Fruit fly (Drosophila melanogaster): ENCODE measurements around the gene CG5172.
A peak's percentile ranks its signal among the peaks of the same experiment; 100 is the strongest.

Gene CG5172

dm6 chrX:17187495-17187894 is 33.7 kb upstream of the CG5172 start:
- TF ChIP-seq CG34367 (tag; optimal IDR thresholded peaks at IDR 0.05) (no peak), Snoo (tag; optimal IDR thresholded peaks at IDR 0.05) (no peak), CG12605 (GFP tag; IDR thresholded peaks at IDR 0.05) (0 out of 2 replicates have a peak, but pooled peaks have one; percentile 36), CG17806 (tag; optimal IDR thresholded peaks at IDR 0.05) (peak; percentile 20), Ets98B (GFP tag; IDR thresholded peaks at IDR 0.05) (peak; percentile 54), fd96Ca (GFP tag; IDR thresholded peaks at IDR 0.05) (0 out of 3 replicates have a peak, but pooled peaks have one; percentile 28), CG4496 (GFP tag; IDR thresholded peaks at IDR 0.05) (peak; percentile 73), CG15710 (tag; optimal IDR thresholded peaks at IDR 0.05) (no peak), Pif1B (GFP tag; optimal IDR thresholded peaks at IDR 0.05) (peak; percentile 2), CG8301 (tag; optimal IDR thresholded peaks at IDR 0.05) (peak; percentile 20), Pif1A (GFP tag; optimal IDR thresholded peaks at IDR 0.05) (peak; percentile 30), CG14655 (GFP tag; optimal IDR thresholded peaks at IDR 0.05) (peak; percentile 12), CG13204 (GFP tag; optimal IDR thresholded peaks at IDR 0.05) (no peak), CG32121 (GFP tag; IDR thresholded peaks at IDR 0.05) (peak; percentile 57; the same call in 1 of the 2 replicates), EcR (GFP tag; optimal IDR thresholded peaks at IDR 0.05) (no peak), CG9948 (tag; optimal IDR thresholded peaks at IDR 0.05) (peak; percentile 4)

- TF ChIP-seq Pif1B (GFP tag; optimal IDR thresholded peaks at IDR 0.05) (no peak), CG13204 (GFP tag; optimal IDR thresholded peaks at IDR 0.05) (no peak)
Observed at dm6 chrX:17188167-17188566, 33.1 kb upstream of the CG5172 start.

- TF ChIP-seq Snoo (tag; optimal IDR thresholded peaks at IDR 0.05) (no peak), CG13204 (GFP tag; optimal IDR thresholded peaks at IDR 0.05) (no peak), rn (GFP tag; IDR thresholded peaks at IDR 0.05) (no peak), CG17806 (tag; optimal IDR thresholded peaks at IDR 0.05) (no peak), CG15710 (tag; optimal IDR thresholded peaks at IDR 0.05) (no peak), CG8159 (tag; optimal IDR thresholded peaks at IDR 0.05) (no peak), CG32121 (GFP tag; IDR thresholded peaks at IDR 0.05) (no peak), fd96Ca (GFP tag; IDR thresholded peaks at IDR 0.05) (no peak), D1 (tag; optimal IDR thresholded peaks at IDR 0.05) (no peak), CG9948 (tag; optimal IDR thresholded peaks at IDR 0.05) (no peak), CG12605 (GFP tag; IDR thresholded peaks at IDR 0.05) (no peak), CG8301 (tag; optimal IDR thresholded peaks at IDR 0.05) (no peak), gl (tag; optimal IDR thresholded peaks at IDR 0.05) (no peak), CG4496 (GFP tag; IDR thresholded peaks at IDR 0.05) (no peak)
Observed at dm6 chrX:17202498-17203162, 18.6 kb upstream of the CG5172 start, which contains the start of the genes TTLL1A and CG5070. Gene TTLL1A, minus strand, starts transcription at chrX:17202598. Gene CG5070, plus strand, starts transcription at chrX:17203112.

- TF ChIP-seq CG12605 (GFP tag; IDR thresholded peaks at IDR 0.05): no peak
- no peak for TF ChIP-seq CG34367 (tag; optimal IDR thresholded peaks at IDR 0.05)
- TF ChIP-seq CG9948 (tag; optimal IDR thresholded peaks at IDR 0.05): no peak
- no peak for TF ChIP-seq Ets98B (GFP tag; IDR thresholded peaks at IDR 0.05)
- no peak for TF ChIP-seq Snoo (tag; optimal IDR thresholded peaks at IDR 0.05)
- no peak for TF ChIP-seq gl (tag; optimal IDR thresholded peaks at IDR 0.05)
- TF ChIP-seq Pif1A (GFP tag; optimal IDR thresholded peaks at IDR 0.05): no peak
- TF ChIP-seq D1 (tag; optimal IDR thresholded peaks at IDR 0.05): no peak
- no peak for TF ChIP-seq CG8301 (tag; optimal IDR thresholded peaks at IDR 0.05)
- TF ChIP-seq CG4496 (GFP tag; IDR thresholded peaks at IDR 0.05): no peak
- TF ChIP-seq rn (GFP tag; IDR thresholded peaks at IDR 0.05): no peak
- TF ChIP-seq EcR (GFP tag; optimal IDR thresholded peaks at IDR 0.05): no peak
- TF ChIP-seq CG32121 (GFP tag; IDR thresholded peaks at IDR 0.05): no peak
- no peak for TF ChIP-seq fd96Ca (GFP tag; IDR thresholded peaks at IDR 0.05)
- TF ChIP-seq CG14655 (GFP tag; optimal IDR thresholded peaks at IDR 0.05): no peak
- TF ChIP-seq CG15710 (tag; optimal IDR thresholded peaks at IDR 0.05): no peak
- TF ChIP-seq Pif1B (GFP tag; optimal IDR thresholded peaks at IDR 0.05): no peak
- no peak for TF ChIP-seq CG8159 (tag; optimal IDR thresholded peaks at IDR 0.05)
Observed at dm6 chrX:17205028-17205427, 16.2 kb upstream of the CG5172 start.

- TF ChIP-seq CG4496 (GFP tag; IDR thresholded peaks at IDR 0.05): no peak
- TF ChIP-seq CG32121 (GFP tag; IDR thresholded peaks at IDR 0.05): no peak
- TF ChIP-seq D1 (tag; optimal IDR thresholded peaks at IDR 0.05): no peak
- TF ChIP-seq fd96Ca (GFP tag; IDR thresholded peaks at IDR 0.05): no peak
- TF ChIP-seq Ets98B (GFP tag; IDR thresholded peaks at IDR 0.05): no peak
- no peak for TF ChIP-seq CG10348 (GFP tag; IDR thresholded peaks at IDR 0.05)
- TF ChIP-seq CG12605 (GFP tag; IDR thresholded peaks at IDR 0.05): no peak
- TF ChIP-seq CG17806 (tag; optimal IDR thresholded peaks at IDR 0.05): no peak
- TF ChIP-seq rn (GFP tag; IDR thresholded peaks at IDR 0.05): no peak
Observed at dm6 chrX:17206046-17206445, 15.2 kb upstream of the CG5172 start, which contains the start of gene CG32564. Gene CG32564, plus strand, starts transcription at chrX:17206407.

dm6 chrX:17207865-17208486 is 13.3 kb upstream of the CG5172 start, which contains the start of gene CG32563:
Gene CG32563, plus strand, starts transcription at chrX:17208436.
- TF ChIP-seq EcR (GFP tag; optimal IDR thresholded peaks at IDR 0.05): no peak

Measured in whole organism, pupa.